Fruit fly (Drosophila melanogaster) whole organism, embryonic: ENCODE measurements around the gene CG13075.

Source experiments
- BEAF-32 ChIP-seq: fragments of 200-800 bp; sonication (Bioruptor generic); optimal IDR thresholded peaks from 3 replicates; lab custom pipeline; 2017; ENCODE audit warnings: missing biosample characterization, missing genetic modification characterization, mild to moderate bottlenecking, moderate library complexity, missing genetic modification reagents
- BtbVII ChIP-seq: fragments of 200-800 bp; sonication (Bioruptor generic); optimal IDR thresholded peaks from 3 replicates; lab custom pipeline; 2017; ENCODE audit warnings: missing biosample characterization, mild to moderate bottlenecking, missing genetic modification characterization
- C15 ChIP-seq: fragments of 200-800 bp; sonication (Bioruptor generic); IDR thresholded peaks from 3 replicates; pipeline ENCODE4 v1.3.6; 2022; ENCODE audit warnings: missing biosample characterization, missing genetic modification characterization
- CG1024 ChIP-seq: fragments of 200-800 bp; sonication (Bioruptor generic); IDR thresholded peaks from 2 replicates; pipeline ENCODE4 v1.3.6; 2022; ENCODE audit warnings: missing biosample characterization, missing genetic modification characterization
- CG10267 ChIP-seq: fragments of 200-800 bp; sonication (Bioruptor generic); optimal IDR thresholded peaks from 2 replicates; lab custom pipeline; 2018; ENCODE audit warnings: missing biosample characterization, mild to moderate bottlenecking, missing genetic modification characterization, moderate library complexity
- CG10431 ChIP-seq: fragments of 200-800 bp; sonication (Bioruptor generic); optimal IDR thresholded peaks from 3 replicates; lab custom pipeline; 2018; ENCODE audit warnings: missing biosample characterization, mild to moderate bottlenecking, missing genetic modification characterization
- CG11456 ChIP-seq: fragments of 200-800 bp; sonication (Bioruptor generic); IDR thresholded peaks from 3 replicates; pipeline ENCODE4 v1.3.6; 2022; ENCODE audit warnings: missing biosample characterization, missing genetic modification characterization
- CG11696 ChIP-seq: fragments of 200-800 bp; sonication (Bioruptor generic); IDR thresholded peaks from 2 replicates; pipeline ENCODE4 v1.3.6; 2022; ENCODE audit warnings: missing biosample characterization, missing genetic modification characterization
- CG12071 ChIP-seq: fragments of 200-800 bp; sonication (Bioruptor generic); optimal IDR thresholded peaks from 3 replicates; lab custom pipeline; 2018; ENCODE audit warnings: missing biosample characterization, mild to moderate bottlenecking, missing genetic modification characterization
- CG12104 ChIP-seq: fragments of 200-800 bp; sonication (Bioruptor generic); optimal IDR thresholded peaks from 3 replicates; lab custom pipeline; 2016; ENCODE audit warnings: missing biosample characterization, missing genetic modification characterization
- CG12155 ChIP-seq: fragments of 200-800 bp; sonication (Bioruptor generic); optimal IDR thresholded peaks from 3 replicates; lab custom pipeline; 2016; ENCODE audit warnings: missing biosample characterization, missing genetic modification characterization
- CG13287 ChIP-seq: fragments of 200-800 bp; sonication (Bioruptor generic); IDR thresholded peaks from 2 replicates; pipeline ENCODE4 v1.3.6; 2022; ENCODE audit warnings: missing biosample characterization, missing genetic modification characterization; ENCODE audit not compliant: partially characterized antibody
- CG14441 ChIP-seq: fragments of 200-800 bp; sonication (Bioruptor generic); IDR thresholded peaks from 2 replicates; pipeline ENCODE4 v1.3.6; 2022; ENCODE audit warnings: missing biosample characterization, missing genetic modification characterization
- CG15011 ChIP-seq: fragments of 200-800 bp; sonication (Bioruptor generic); optimal IDR thresholded peaks from 3 replicates; lab custom pipeline; 2018; ENCODE audit warnings: missing biosample characterization, mild to moderate bottlenecking, missing genetic modification characterization
- CG1647 ChIP-seq: fragments of 200-800 bp; sonication (Bioruptor generic); optimal IDR thresholded peaks from 3 replicates; lab custom pipeline; 2016; ENCODE audit warnings: missing biosample characterization, missing genetic modification characterization
- CG17612 ChIP-seq: fragments of 200-800 bp; sonication (Bioruptor generic); IDR thresholded peaks from 2 replicates; pipeline ENCODE4 v1.3.6; 2022; ENCODE audit warnings: missing biosample characterization, missing genetic modification characterization
- CG18011 ChIP-seq: fragments of 200-800 bp; sonication (Bioruptor generic); optimal IDR thresholded peaks from 2 replicates; lab custom pipeline; 2017; ENCODE audit warnings: missing biosample characterization, missing genetic modification characterization, mild to moderate bottlenecking, moderate library complexity, missing genotype
- CG2202 ChIP-seq: fragments of 200-800 bp; sonication (Bioruptor generic); optimal IDR thresholded peaks from 2 replicates; lab custom pipeline; 2018; ENCODE audit warnings: missing biosample characterization, mild to moderate bottlenecking, missing genetic modification characterization
- CG2678 ChIP-seq: fragments of 200-800 bp; sonication (Bioruptor generic); optimal IDR thresholded peaks from 3 replicates; lab custom pipeline; 2019; ENCODE audit warnings: missing biosample characterization, mild to moderate bottlenecking, missing genetic modification characterization, moderate library complexity
- CG3065 ChIP-seq: fragments of 200-800 bp; sonication (Bioruptor generic); optimal IDR thresholded peaks from 2 replicates; lab custom pipeline; 2016; ENCODE audit warnings: missing biosample characterization, missing genetic modification characterization
- CG31388 ChIP-seq: fragments of 200-800 bp; sonication (Bioruptor generic); optimal IDR thresholded peaks from 2 replicates; lab custom pipeline; 2016; ENCODE audit warnings: missing biosample characterization, missing genetic modification characterization
- CG33557 ChIP-seq: fragments of 200-800 bp; sonication (Bioruptor generic); optimal IDR thresholded peaks from 2 replicates; lab custom pipeline; 2019; ENCODE audit warnings: missing biosample characterization, mild to moderate bottlenecking, missing genetic modification characterization, moderate library complexity
- CG4424 ChIP-seq: fragments of 200-800 bp; sonication (Bioruptor generic); optimal IDR thresholded peaks from 3 replicates; lab custom pipeline; 2016; ENCODE audit warnings: missing biosample characterization, missing genetic modification characterization
- CG4617 ChIP-seq: fragments of 200-800 bp; sonication (Bioruptor generic); optimal IDR thresholded peaks from 3 replicates; lab custom pipeline; 2016; ENCODE audit warnings: missing biosample characterization, missing genetic modification characterization, borderline replicate concordance
- CG4820 ChIP-seq: fragments of 200-800 bp; sonication (Bioruptor generic); optimal IDR thresholded peaks from 3 replicates; lab custom pipeline; 2016; ENCODE audit warnings: missing biosample characterization, missing genetic modification characterization
- CG7357 ChIP-seq: fragments of 200-800 bp; sonication (Bioruptor generic); IDR thresholded peaks from 3 replicates; pipeline ENCODE4 v1.3.6; 2022; ENCODE audit warnings: missing biosample characterization, missing genetic modification characterization
- Hr78 ChIP-seq, 2 experiments: fragments of 200-800 bp in 1 of 2; fragments of >200 bp in 1 of 2; sonication (Bioruptor generic) in 1 of 2; optimal IDR thresholded peaks; 2 replicates each; lab custom pipeline; 2017 to 2019; ENCODE audit warnings: missing biosample characterization in 2 of 2, missing genetic modification characterization in 2 of 2, mild to moderate bottlenecking in 1 of 2, moderate library complexity in 1 of 2
- MESR4 ChIP-seq: fragments of 200-800 bp; sonication (Bioruptor generic); optimal IDR thresholded peaks from 2 replicates; lab custom pipeline; 2018; ENCODE audit warnings: missing biosample characterization, mild to moderate bottlenecking, missing genetic modification characterization, moderate library complexity
- NFAT ChIP-seq: fragments of 200-800 bp; sonication (Bioruptor generic); IDR thresholded peaks from 2 replicates; pipeline ENCODE4 v1.3.6; 2022; ENCODE audit warnings: missing biosample characterization, missing genetic modification characterization
- Oaz ChIP-seq: fragments of 200-800 bp; sonication (Bioruptor generic); IDR thresholded peaks from 2 replicates; pipeline ENCODE4 v1.3.6; 2022; ENCODE audit warnings: missing biosample characterization, missing genetic modification characterization
- Oli ChIP-seq: fragments of 200-800 bp; sonication (Bioruptor generic); optimal IDR thresholded peaks from 2 replicates; lab custom pipeline; 2018; ENCODE audit warnings: missing biosample characterization, mild to moderate bottlenecking, missing genetic modification characterization, moderate library complexity
- Sox102F ChIP-seq: fragments of 200-800 bp; sonication (Bioruptor generic); optimal IDR thresholded peaks from 2 replicates; lab custom pipeline; 2018; ENCODE audit warnings: missing biosample characterization, mild to moderate bottlenecking, missing genetic modification characterization, moderate library complexity
- Sry-δ ChIP-seq: fragments of 200-800 bp; sonication (Bioruptor generic); optimal IDR thresholded peaks from 2 replicates; lab custom pipeline; 2016; ENCODE audit warnings: missing biosample characterization, missing genetic modification characterization
- TFAM ChIP-seq: fragments of 200-800 bp; sonication (Bioruptor generic); optimal IDR thresholded peaks from 2 replicates; lab custom pipeline; 2017; ENCODE audit warnings: missing biosample characterization, missing genetic modification characterization, inconsistent platforms
- abd-A ChIP-seq: fragments of 200-800 bp; sonication (Bioruptor generic); optimal IDR thresholded peaks from 3 replicates; lab custom pipeline; 2019; ENCODE audit warnings: missing biosample characterization, mild to moderate bottlenecking, missing genetic modification characterization, moderate library complexity
- ase ChIP-seq: fragments of 200-800 bp; sonication (Bioruptor generic); IDR thresholded peaks from 3 replicates; pipeline ENCODE4 v1.3.6; 2022; ENCODE audit warnings: missing biosample characterization, missing genetic modification characterization
- br ChIP-seq: fragments of >200 bp; optimal IDR thresholded peaks from 2 replicates; lab custom pipeline; 2017
- cad ChIP-seq: fragments of >200 bp; optimal IDR thresholded peaks from 2 replicates; lab custom pipeline; 2017; ENCODE audit warnings: missing biosample characterization, missing genetic modification characterization
- cg ChIP-seq: fragments of 200-800 bp; sonication (Bioruptor generic); optimal IDR thresholded peaks from 3 replicates; lab custom pipeline; 2019; ENCODE audit warnings: missing biosample characterization, mild to moderate bottlenecking, missing genetic modification characterization, moderate library complexity
- crc ChIP-seq: fragments of 200-800 bp; sonication (Bioruptor generic); optimal IDR thresholded peaks from 2 replicates; lab custom pipeline; 2016; ENCODE audit warnings: missing biosample characterization, missing genetic modification characterization
- disco-r ChIP-seq: fragments of 200-800 bp; sonication (Bioruptor generic); optimal IDR thresholded peaks from 2 replicates; lab custom pipeline; 2016; ENCODE audit warnings: missing biosample characterization, missing genetic modification characterization
- dm ChIP-seq: fragments of 200-800 bp; sonication (Bioruptor generic); optimal IDR thresholded peaks from 3 replicates; lab custom pipeline; 2016; ENCODE audit warnings: missing biosample characterization, missing genetic modification characterization
- org-1 ChIP-seq: fragments of 200-800 bp; sonication (Bioruptor generic); optimal IDR thresholded peaks from 2 replicates; lab custom pipeline; 2017; ENCODE audit warnings: missing biosample characterization, missing genetic modification characterization
- pan ChIP-seq, 4 experiments: fragments of >200 bp in 3 of 4; fragments of 200-800 bp in 1 of 4; sonication (Bioruptor generic) in 1 of 4; optimal IDR thresholded peaks in 3 of 4; IDR thresholded peaks in 1 of 4; 2 replicates each; pipeline versions ENCODE4 v1.3.6 to Lab custom; 2017 to 2022; ENCODE audit warnings: missing biosample characterization in 2 of 4, missing genetic modification characterization in 2 of 4, mixed read lengths in 1 of 4
- schlank ChIP-seq: fragments of 200-800 bp; sonication (Bioruptor generic); optimal IDR thresholded peaks from 2 replicates; lab custom pipeline; 2018; ENCODE audit warnings: missing biosample characterization, mild to moderate bottlenecking, missing genetic modification characterization
- ssp ChIP-seq: fragments of 200-800 bp; sonication (Bioruptor generic); IDR thresholded peaks from 2 replicates; pipeline ENCODE4 v1.3.6; 2022; ENCODE audit warnings: missing biosample characterization, missing genetic modification characterization
- tna ChIP-seq: fragments of 200-800 bp; sonication (Bioruptor generic); IDR thresholded peaks from 2 replicates; pipeline ENCODE4 v1.3.6; 2022; ENCODE audit warnings: missing biosample characterization, missing genetic modification characterization; ENCODE audit not compliant: partially characterized antibody
- tup ChIP-seq: fragments of 200-800 bp; sonication (Bioruptor generic); optimal IDR thresholded peaks from 2 replicates; lab custom pipeline; 2016; ENCODE audit warnings: missing biosample characterization, mild to moderate bottlenecking, missing genetic modification characterization, moderate library complexity
- usp ChIP-seq: fragments of >200 bp; optimal IDR thresholded peaks from 2 replicates; lab custom pipeline; 2017; ENCODE audit warnings: missing biosample characterization, missing genetic modification characterization

The CG13075 gene

dm6 chr3L:16128481-16128972, 44.7 kb downstream of the CG13075 start, which contains the start of gene Pgm1 (continued):
- peak; percentile 85 for TF ChIP-seq Oli (tag; lab: Kevin White, UChicago)
- TF ChIP-seq Sox102F (GFP tag; lab: Kevin White, UChicago): no peak
- TF ChIP-seq CG2202 (tag; lab: Kevin White, UChicago): peak; percentile 54
- no peak for TF ChIP-seq CG10431 (GFP tag; lab: Kevin White, UChicago)
- TF ChIP-seq br (lab: Kevin White, UChicago): no peak
- TF ChIP-seq NFAT: peak; percentile 76
- TF ChIP-seq CG12071: peak; percentile 87
- no peak for TF ChIP-seq BEAF-32 (GFP tag; lab: Kevin White, UChicago)
- TF ChIP-seq schlank (tag; lab: Kevin White, UChicago): peak; percentile 81
- TF ChIP-seq MESR4: peak; percentile 42
- TF ChIP-seq org-1 (GFP tag; lab: Kevin White, UChicago): peak; percentile 81
- peak; percentile 66; the same call in 1 of the 2 replicates for TF ChIP-seq Oaz
- no peak for TF ChIP-seq cg (GFP tag; lab: Kevin White, UChicago)
- TF ChIP-seq CG17612 (GFP tag; lab: Robert Waterston, UW): peak; percentile 48
- peak; percentile 88 for TF ChIP-seq CG2678 (tag; lab: Kevin White, UChicago)
- TF ChIP-seq CG33557 (GFP tag; lab: Kevin White, UChicago): peak; percentile 58
- peak; percentile 84 for TF ChIP-seq CG4617 (GFP tag; lab: Kevin White, UChicago)
- peak; percentile 28; the same call in 1 of the 3 replicates for TF ChIP-seq ase (GFP tag; lab: Robert Waterston, UW)
- peak; percentile 74 for TF ChIP-seq CG4820
- TF ChIP-seq Sry-δ (GFP tag; lab: Kevin White, UChicago): peak; percentile 57
- peak; percentile 51 for TF ChIP-seq CG31388 (GFP tag; lab: Kevin White, UChicago)
- TF ChIP-seq cad: no peak
- peak; percentile 46; the same call in 1 of the 2 replicates for TF ChIP-seq CG1024
- TF ChIP-seq ssp (GFP tag; lab: Robert Waterston, UW): no peak; the same call in 1 of the 2 replicates
- TF ChIP-seq C15 (GFP tag; lab: Robert Waterston, UW): no peak; the same call in 2 of the 3 replicates
- TF ChIP-seq CG11456: peak; percentile 82
- no peak for TF ChIP-seq pan (optimal IDR thresholded peaks at IDR 0.05; lab: Kevin White, UChicago)
- peak in 1 of 2 experiments; percentile 85 for TF ChIP-seq pan (GFP tag; optimal IDR thresholded peaks at IDR 0.05 in 1 of 2, IDR thresholded peaks at IDR 0.05 in 1 of 2)
- peak; percentile 56; the same call in 1 of the 2 replicates for TF ChIP-seq CG11696 (GFP tag; lab: Robert Waterston, UW)
- peak; percentile 22 for TF ChIP-seq CG12104 (GFP tag; lab: Kevin White, UChicago)
- TF ChIP-seq abd-A (tag; lab: Kevin White, UChicago): no peak
- no peak for TF ChIP-seq CG15011 (GFP tag; lab: Kevin White, UChicago)
- peak; percentile 78 for TF ChIP-seq CG14441
- peak; percentile 77 for TF ChIP-seq BtbVII (GFP tag; lab: Kevin White, UChicago)
- peak; percentile 9 for TF ChIP-seq TFAM
- TF ChIP-seq CG1647: peak; percentile 61
- no peak for TF ChIP-seq usp
- 0 out of 3 replicates have a peak, but pooled peaks have one; percentile 33 for TF ChIP-seq CG7357 (GFP tag; lab: Robert Waterston, UW)
- peak; percentile 90 for TF ChIP-seq disco-r
- TF ChIP-seq CG18011 (GFP tag; lab: Kevin White, UChicago): peak; percentile 45
- peak; percentile 82 for TF ChIP-seq CG4424 (GFP tag; lab: Kevin White, UChicago)
- peak in 1 of 2 experiments; percentile 80 for TF ChIP-seq Hr78 (GFP tag; optimal IDR thresholded peaks at IDR 0.05; lab: Kevin White, UChicago)
- no peak for TF ChIP-seq tna (GFP tag; lab: Robert Waterston, UW)
- TF ChIP-seq CG10267 (tag; lab: Kevin White, UChicago): peak; percentile 70
- TF ChIP-seq CG3065 (GFP tag; lab: Kevin White, UChicago): peak; percentile 58
- peak; percentile 77 for TF ChIP-seq dm (GFP tag; lab: Kevin White, UChicago)
- peak; percentile 74 for TF ChIP-seq tup (GFP tag; lab: Kevin White, UChicago)
- peak; percentile 85 for TF ChIP-seq crc (GFP tag; lab: Kevin White, UChicago)
- peak; percentile 88 for TF ChIP-seq CG12155 (GFP tag; lab: Kevin White, UChicago)
- 0 out of 2 replicates have a peak, but pooled peaks have one; percentile 24 for TF ChIP-seq CG13287
